Fruit fly (Drosophila melanogaster): ENCODE measurements around the gene CG11878.

- no peak for TF ChIP-seq h (optimal IDR thresholded peaks at IDR 0.05)
- no peak for TF ChIP-seq psq (optimal IDR thresholded peaks at IDR 0.05)
- no peak for TF ChIP-seq Sin3A (optimal IDR thresholded peaks at IDR 0.05)
These were observed 42.4 kb downstream of the CG11878 start, which contains the start of gene CG10559 for dm6 chr3R:25316016-25316415.

Measured in Kc167 (cell line).